Fruit fly (Drosophila melanogaster): Measurements from ENCODE around the gene CG45122.

Gene CG45122

DNA sequence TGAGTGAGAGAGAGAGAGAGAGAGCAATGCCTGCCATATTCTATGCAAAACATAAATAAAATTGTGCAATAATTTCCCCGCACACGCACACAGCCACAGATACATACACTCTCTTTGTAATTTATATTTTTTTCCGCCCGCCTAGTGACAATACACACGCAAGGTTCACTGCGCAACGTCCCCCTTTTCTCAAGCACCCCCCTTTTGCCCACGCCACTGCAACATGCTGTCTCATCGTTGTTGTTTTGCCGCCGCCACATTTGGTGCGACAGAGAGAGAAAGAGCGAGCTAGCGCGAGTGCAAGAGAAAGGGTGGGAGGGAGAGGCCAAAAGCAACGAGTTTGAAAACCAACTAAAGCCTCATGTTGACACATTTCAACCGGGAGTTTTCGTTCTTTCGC is 31.6 kb upstream of the CG45122 start (continued):
- TF ChIP-seq CG8359 (GFP tag; optimal IDR thresholded peaks at IDR 0.05; ENCODE audit: borderline replicate concordance) (no peak), CG31388 (GFP tag; optimal IDR thresholded peaks at IDR 0.05) (no peak), NFAT (GFP tag; IDR thresholded peaks at IDR 0.05) (peak; percentile 58), eve (GFP tag; optimal IDR thresholded peaks at IDR 0.05) (no peak), Ptx1 (GFP tag; IDR thresholded peaks at IDR 0.05) (peak; percentile 77), sens-2 (GFP tag; IDR thresholded peaks at IDR 0.05) (peak; percentile 39; the same call in 1 of the 2 replicates), CG10979 (tag; optimal IDR thresholded peaks at IDR 0.05) (peak; percentile 47), hkb (optimal IDR thresholded peaks at IDR 0.05) (no peak), hkb (GFP tag; IDR thresholded peaks at IDR 0.05) (peak; percentile 60), CG9932 (GFP tag; IDR thresholded peaks at IDR 0.05) (peak; percentile 67), CG2875 (GFP tag; optimal IDR thresholded peaks at IDR 0.05) (no peak), Aef1 (GFP tag; IDR thresholded peaks at IDR 0.05) (peak; percentile 91), CG6765 (GFP tag; optimal IDR thresholded peaks at IDR 0.05) (peak; percentile 46), ro (GFP tag; IDR thresholded peaks at IDR 0.05) (no peak), NC2α (GFP tag; optimal IDR thresholded peaks at IDR 0.05) (no peak), CG2129 (GFP tag; IDR thresholded peaks at IDR 0.05; ENCODE audit: partially characterized antibody) (no peak), sqz (GFP tag; optimal IDR thresholded peaks at IDR 0.05) (peak; percentile 68), Six4 (GFP tag; optimal IDR thresholded peaks at IDR 0.05) (peak; percentile 22), maf-S (GFP tag; optimal IDR thresholded peaks at IDR 0.05) (peak; percentile 64), CG9215 (GFP tag; IDR thresholded peaks at IDR 0.05) (peak; percentile 23; the same call in 1 of the 2 replicates), CG2202 (tag; optimal IDR thresholded peaks at IDR 0.05) (peak; percentile 28), esg (GFP tag; conservative IDR thresholded peaks at IDR 0.05) (peak; percentile 51), CG9797 (GFP tag; optimal IDR thresholded peaks at IDR 0.05) (no peak), scrt (GFP tag; optimal IDR thresholded peaks at IDR 0.05) (peak; percentile 71), Oli (tag; optimal IDR thresholded peaks at IDR 0.05) (peak; percentile 38), Dll (GFP tag; IDR thresholded peaks at IDR 0.05; ENCODE audit: partially characterized antibody) (no peak), sr (GFP tag; IDR thresholded peaks at IDR 0.05) (peak; percentile 74; the same call in 2 of the 3 replicates), HLH3B (GFP tag; IDR thresholded peaks at IDR 0.05) (peak; percentile 72), CG12659 (GFP tag; optimal IDR thresholded peaks at IDR 0.05) (peak; percentile 26), CG17612 (GFP tag; IDR thresholded peaks at IDR 0.05) (no peak), sisA (GFP tag; IDR thresholded peaks at IDR 0.05) (peak; percentile 74), ash1 (GFP tag; optimal IDR thresholded peaks at IDR 0.05) (peak; percentile 78), ken (GFP tag; IDR thresholded peaks at IDR 0.05) (peak; percentile 80), org-1 (GFP tag; optimal IDR thresholded peaks at IDR 0.05) (peak; percentile 62), tup (GFP tag; optimal IDR thresholded peaks at IDR 0.05) (peak; percentile 22), dm (GFP tag; optimal IDR thresholded peaks at IDR 0.05) (peak; percentile 80), CG6683 (GFP tag; optimal IDR thresholded peaks at IDR 0.05) (no peak), CG7928 (GFP tag; optimal IDR thresholded peaks at IDR 0.05) (no peak), gfzf (GFP tag; optimal IDR thresholded peaks at IDR 0.05) (no peak), CG9817 (tag; optimal IDR thresholded peaks at IDR 0.05) (peak; percentile 33), grau (tag; optimal IDR thresholded peaks at IDR 0.05) (peak; percentile 52), CG10431 (GFP tag; optimal IDR thresholded peaks at IDR 0.05) (no peak), dpn (GFP tag; optimal IDR thresholded peaks at IDR 0.05) (peak; percentile 73 to 75), Hand (GFP tag; optimal IDR thresholded peaks at IDR 0.05) (peak; percentile 50), Sox102F (GFP tag; optimal IDR thresholded peaks at IDR 0.05) (no peak), al (GFP tag; IDR thresholded peaks at IDR 0.05) (0 out of 2 replicates have a peak, but pooled peaks have one; percentile 15), psq (GFP tag; optimal IDR thresholded peaks at IDR 0.05) (no peak), pnt (GFP tag; optimal IDR thresholded peaks at IDR 0.05) (peak; percentile 40), CG7963 (GFP tag; IDR thresholded peaks at IDR 0.05; ENCODE audit: partially characterized antibody) (no peak), tin (GFP tag; optimal IDR thresholded peaks at IDR 0.05) (peak; percentile 63), crol (GFP tag; IDR thresholded peaks at IDR 0.05) (peak; percentile 96)
